Fruit fly (Drosophila melanogaster): Measurements from ENCODE around the gene DCTN1-p150.
A peak's percentile ranks its signal among the peaks of the same experiment; 100 is the strongest.

dm6 chr3L:13919794-13920631 lies 9.2 kb upstream of the DCTN1-p150 start:
- TF ChIP-seq OdsH (GFP tag; optimal IDR thresholded peaks at IDR 0.05) (peak; percentile 71), Myc (optimal IDR thresholded peaks at IDR 0.05) (no peak), Dif (GFP tag; optimal IDR thresholded peaks at IDR 0.05; ENCODE audit: partially characterized antibody) (peak; percentile 92), Abd-B (GFP tag; optimal IDR thresholded peaks at IDR 0.05) (no peak), usp (GFP tag; optimal IDR thresholded peaks at IDR 0.05) (no peak), Jra (GFP tag; optimal IDR thresholded peaks at IDR 0.05) (no peak), Dfd (GFP tag; optimal IDR thresholded peaks at IDR 0.05) (no peak)
